Worm (Caenorhabditis elegans) whole organism, L4 larva: Measurements from ENCODE around the gene F28G4.2.

Experiments
- F26F4.8 ChIP-seq: fragments of 200-800 bp; sonication (Bioruptor generic); conservative IDR thresholded peaks from 2 replicates; pipeline ENCODE4 v1.3.6; 2022; ENCODE audit warnings: missing genetic modification characterization, missing compliant biosample characterization
- F49E8.2 ChIP-seq: sonication (generic microtip); optimal IDR thresholded peaks from 2 replicates; lab custom pipeline; 2016; ENCODE audit warnings: missing compliant biosample characterization, mild to moderate bottlenecking, missing genetic modification characterization, borderline replicate concordance
- ces-1 ChIP-seq: fragments of 150-350 bp; sonication (generic microtip); optimal IDR thresholded peaks from 4 replicates; lab custom pipeline; 2014; ENCODE audit warnings: missing biosample characterization, missing genetic modification reagents, missing genetic modification characterization
- cey-2 ChIP-seq: sonication (generic microtip); optimal IDR thresholded peaks from 3 replicates; lab custom pipeline; 2017; ENCODE audit warnings: missing genetic modification characterization, mild to moderate bottlenecking, missing compliant biosample characterization, antibody characterized with exemption, borderline replicate concordance; ENCODE audit not compliant: insufficient read depth
- lin-1 ChIP-seq: fragments of 200-800 bp; sonication (Bioruptor generic); IDR thresholded peaks from 2 replicates; pipeline ENCODE4 v1.3.6; 2022; ENCODE audit warnings: missing genetic modification reagents, missing genetic modification characterization, missing compliant biosample characterization
- lsy-2 ChIP-seq, 2 experiments: fragments of 150-350 bp in 1 of 2; sonication (generic microtip) in 1 of 2; optimal IDR thresholded peaks; 2 replicates each; lab custom pipeline; 2014 to 2017; ENCODE audit warnings: missing biosample characterization in 2 of 2, missing genetic modification characterization in 2 of 2
- madf-9 ChIP-seq: fragments of 200-800 bp; sonication (Bioruptor generic); conservative IDR thresholded peaks from 2 replicates; pipeline ENCODE4 v1.3.6; 2022; ENCODE audit warnings: missing genetic modification reagents, missing genetic modification characterization, missing compliant biosample characterization
- mdl-1 ChIP-seq, 2 experiments: fragments of 150-350 bp in 1 of 2; sonication (generic microtip) in 1 of 2; optimal IDR thresholded peaks; 2 replicates each; lab custom pipeline; 2014 to 2017; ENCODE audit warnings: missing biosample characterization in 2 of 2, missing genetic modification characterization in 2 of 2
- nhr-237 ChIP-seq: sonication (generic microtip); optimal IDR thresholded peaks from 2 replicates; lab custom pipeline; 2017; ENCODE audit warnings: missing biosample characterization, missing genetic modification characterization
- nhr-25 ChIP-seq: sonication (generic microtip); optimal IDR thresholded peaks from 2 replicates; lab custom pipeline; 2017; ENCODE audit warnings: missing genetic modification characterization, mild to moderate bottlenecking, missing compliant biosample characterization, antibody characterized with exemption, moderate library complexity, borderline replicate concordance; ENCODE audit not compliant: insufficient read depth
- nhr-28 ChIP-seq: fragments of 150-350 bp; optimal IDR thresholded peaks from 2 replicates; lab custom pipeline; 2014; ENCODE audit warnings: missing biosample characterization, missing genetic modification characterization
- snpc-4 ChIP-seq: fragments of 150-350 bp; optimal IDR thresholded peaks from 2 replicates; lab custom pipeline; 2014; ENCODE audit warnings: missing biosample characterization, missing genetic modification characterization

- TF ChIP-seq mdl-1 (tag; optimal IDR thresholded peaks at IDR 0.05; lab: Kevin White, UChicago) (no peak), cey-2 (tag; lab: Kevin White, UChicago) (no peak), madf-9 (no peak), lsy-2 (tag; optimal IDR thresholded peaks at IDR 0.05; lab: Kevin White, UChicago) (no peak), nhr-237 (tag; lab: Kevin White, UChicago) (no peak), F49E8.2 (tag; lab: Kevin White, UChicago) (no peak), nhr-25 (tag; lab: Kevin White, UChicago) (no peak), ces-1 (no peak), lin-1 (no peak), snpc-4 (tag; lab: Kevin White, UChicago) (no peak), nhr-28 (no peak), F26F4.8 (GFP tag; lab: Robert Waterston, UW) (no peak)
Measured at ce11 chrV:16275347-16275746, 6.8 kb downstream of the F28G4.2 start, which contains the start of gene pacl-1.
